Fruit fly (Drosophila melanogaster) Kc167 (cell line): Measurements from ENCODE around the gene CG32812.

Experiments used
- Myc ChIP-seq: fragments of >200 bp; optimal IDR thresholded peaks from 2 replicates; lab custom pipeline; 2017; ENCODE audit warnings: missing external identifiers
- Sin3A ChIP-seq: fragments of >200 bp; optimal IDR thresholded peaks from 2 replicates; lab custom pipeline; 2018; ENCODE audit warnings: missing external identifiers
- ttk ChIP-seq: sonication (Bioruptor generic); optimal IDR thresholded peaks from 2 replicates; lab custom pipeline; 2017; ENCODE audit warnings: missing external identifiers

dm6 chrX:1256742-1257441, 30.2 kb upstream of the CG32812 start:
- no peak for TF ChIP-seq ttk (lab: Kevin White, UChicago)
- TF ChIP-seq Myc: no peak
- TF ChIP-seq Sin3A (lab: Kevin White, UChicago): no peak
